Fruit fly (Drosophila melanogaster) whole organism, embryonic: ENCODE results near the gene jv.

Experiments used
- Aef1 ChIP-seq: fragments of 200-800 bp; sonication (Bioruptor generic); IDR thresholded peaks from 3 replicates; pipeline ENCODE4 v1.3.6; 2022; ENCODE audit warnings: missing biosample characterization, missing genetic modification characterization
- Atf-2 ChIP-seq: fragments of 200-800 bp; sonication (Bioruptor generic); optimal IDR thresholded peaks from 2 replicates; lab custom pipeline; 2016; ENCODE audit warnings: missing biosample characterization, missing genetic modification characterization
- BtbVII ChIP-seq: fragments of 200-800 bp; sonication (Bioruptor generic); optimal IDR thresholded peaks from 3 replicates; lab custom pipeline; 2017; ENCODE audit warnings: missing biosample characterization, mild to moderate bottlenecking, missing genetic modification characterization
- CG10654 ChIP-seq: fragments of 200-800 bp; sonication (Bioruptor generic); optimal IDR thresholded peaks from 2 replicates; lab custom pipeline; 2016; ENCODE audit warnings: missing biosample characterization, missing genetic modification characterization
- CG11504 ChIP-seq: fragments of 200-800 bp; sonication (Bioruptor generic); optimal IDR thresholded peaks from 3 replicates; lab custom pipeline; 2019; ENCODE audit warnings: missing biosample characterization, mild to moderate bottlenecking, missing genetic modification characterization, moderate library complexity
- CG12299 ChIP-seq: fragments of 200-800 bp; sonication (Bioruptor generic); optimal IDR thresholded peaks from 2 replicates; lab custom pipeline; 2018; ENCODE audit warnings: missing biosample characterization, mild to moderate bottlenecking, missing genetic modification characterization
- CG13287 ChIP-seq: fragments of 200-800 bp; sonication (Bioruptor generic); IDR thresholded peaks from 2 replicates; pipeline ENCODE4 v1.3.6; 2022; ENCODE audit warnings: missing biosample characterization, missing genetic modification characterization; ENCODE audit not compliant: partially characterized antibody
- CG15073 ChIP-seq: fragments of 200-800 bp; sonication (Bioruptor generic); optimal IDR thresholded peaks from 2 replicates; lab custom pipeline; 2016; ENCODE audit warnings: missing biosample characterization, missing genetic modification characterization
- CG1529 ChIP-seq: fragments of 200-800 bp; sonication (Bioruptor generic); optimal IDR thresholded peaks from 3 replicates; lab custom pipeline; 2018; ENCODE audit warnings: missing biosample characterization, missing genetic modification characterization
- CG1602 ChIP-seq: fragments of 200-800 bp; sonication (Bioruptor generic); optimal IDR thresholded peaks from 3 replicates; lab custom pipeline; 2016; ENCODE audit warnings: missing biosample characterization, missing genetic modification characterization
- CG16863 ChIP-seq: fragments of 200-800 bp; sonication (Bioruptor generic); optimal IDR thresholded peaks from 3 replicates; lab custom pipeline; 2016; ENCODE audit warnings: missing biosample characterization, missing genetic modification characterization
- CG17385 ChIP-seq: fragments of 200-800 bp; sonication (Bioruptor generic); optimal IDR thresholded peaks from 3 replicates; lab custom pipeline; 2018; ENCODE audit warnings: missing biosample characterization, mild to moderate bottlenecking, missing genetic modification characterization
- CG17912 ChIP-seq: fragments of 200-800 bp; sonication (Bioruptor generic); optimal IDR thresholded peaks from 2 replicates; lab custom pipeline; 2018; ENCODE audit warnings: missing biosample characterization, mild to moderate bottlenecking, missing genetic modification characterization
- CG18599 ChIP-seq: fragments of 200-800 bp; sonication (Bioruptor generic); optimal IDR thresholded peaks from 3 replicates; lab custom pipeline; 2017; ENCODE audit warnings: missing biosample characterization, missing genetic modification characterization, mild to moderate bottlenecking, moderate library complexity, missing genetic modification reagents
- CG2129 ChIP-seq: fragments of 200-800 bp; sonication (Bioruptor generic); IDR thresholded peaks from 2 replicates; pipeline ENCODE4 v1.3.6; 2022; ENCODE audit warnings: missing biosample characterization, missing genetic modification characterization; ENCODE audit not compliant: partially characterized antibody
- CG2678 ChIP-seq: fragments of 200-800 bp; sonication (Bioruptor generic); optimal IDR thresholded peaks from 3 replicates; lab custom pipeline; 2019; ENCODE audit warnings: missing biosample characterization, mild to moderate bottlenecking, missing genetic modification characterization, moderate library complexity
- CG3281 ChIP-seq: fragments of 200-800 bp; sonication (Bioruptor generic); optimal IDR thresholded peaks from 3 replicates; lab custom pipeline; 2017; ENCODE audit warnings: missing biosample characterization, mild to moderate bottlenecking, missing genetic modification characterization
- CG4360 ChIP-seq: fragments of 200-800 bp; sonication (Bioruptor generic); IDR thresholded peaks from 2 replicates; pipeline ENCODE4 v1.3.6; 2022; ENCODE audit warnings: missing biosample characterization, missing genetic modification characterization
- CG4820 ChIP-seq: fragments of 200-800 bp; sonication (Bioruptor generic); optimal IDR thresholded peaks from 3 replicates; lab custom pipeline; 2016; ENCODE audit warnings: missing biosample characterization, missing genetic modification characterization
- CG5245 ChIP-seq: fragments of 200-800 bp; sonication (Bioruptor generic); optimal IDR thresholded peaks from 3 replicates; lab custom pipeline; 2016; ENCODE audit warnings: missing biosample characterization, missing genetic modification characterization
- CG5953 ChIP-seq: fragments of 200-800 bp; sonication (Bioruptor generic); IDR thresholded peaks from 2 replicates; pipeline ENCODE4 v1.3.6; 2022; ENCODE audit warnings: missing biosample characterization, missing genetic modification characterization
- CG6654 ChIP-seq: fragments of 200-800 bp; sonication (Bioruptor generic); optimal IDR thresholded peaks from 2 replicates; lab custom pipeline; 2017; ENCODE audit warnings: missing biosample characterization, mild to moderate bottlenecking, missing genetic modification characterization
- CG7745 ChIP-seq: fragments of 200-800 bp; sonication (Bioruptor generic); optimal IDR thresholded peaks from 2 replicates; lab custom pipeline; 2018; ENCODE audit warnings: missing biosample characterization, mild to moderate bottlenecking, missing genetic modification characterization, moderate library complexity
- CG7987 ChIP-seq: fragments of 200-800 bp; sonication (Bioruptor generic); optimal IDR thresholded peaks from 2 replicates; lab custom pipeline; 2018; ENCODE audit warnings: missing biosample characterization, mild to moderate bottlenecking, missing genetic modification characterization, moderate library complexity
- CG9215 ChIP-seq: fragments of 200-800 bp; sonication (Bioruptor generic); IDR thresholded peaks from 2 replicates; pipeline ENCODE4 v1.3.6; 2022; ENCODE audit warnings: missing biosample characterization, missing genetic modification characterization
- CG9609 ChIP-seq: fragments of 200-800 bp; sonication (Bioruptor generic); optimal IDR thresholded peaks from 3 replicates; lab custom pipeline; 2016; ENCODE audit warnings: missing biosample characterization, missing genetic modification characterization
- ERR ChIP-seq: fragments of 200-800 bp; sonication (Bioruptor generic); optimal IDR thresholded peaks from 2 replicates; lab custom pipeline; 2016; ENCODE audit warnings: missing biosample characterization, missing genetic modification characterization
- H2.0 ChIP-seq: fragments of 200-800 bp; sonication (Bioruptor generic); IDR thresholded peaks from 2 replicates; pipeline ENCODE4 v1.3.6; 2022; ENCODE audit warnings: missing biosample characterization, missing genetic modification characterization
- MBD-R2 ChIP-seq: fragments of 200-800 bp; sonication (Bioruptor generic); IDR thresholded peaks from 2 replicates; pipeline ENCODE4 v1.3.6; 2022; ENCODE audit warnings: missing biosample characterization, missing genetic modification characterization
- MTF-1 ChIP-seq: fragments of 200-800 bp; sonication (Bioruptor generic); optimal IDR thresholded peaks from 2 replicates; lab custom pipeline; 2018; ENCODE audit warnings: missing biosample characterization, mild to moderate bottlenecking, missing genetic modification characterization, borderline replicate concordance
- Nf-YA ChIP-seq: fragments of 200-800 bp; sonication (Bioruptor generic); IDR thresholded peaks from 2 replicates; pipeline ENCODE4 v1.3.6; 2022; ENCODE audit warnings: missing biosample characterization, missing genetic modification characterization
- Spps ChIP-seq: fragments of 200-800 bp; sonication (Bioruptor generic); optimal IDR thresholded peaks from 2 replicates; lab custom pipeline; 2018; ENCODE audit warnings: missing biosample characterization, mild to moderate bottlenecking, missing genetic modification characterization
- Tbp ChIP-seq: fragments of >200 bp; optimal IDR thresholded peaks from 2 replicates; lab custom pipeline; 2018; ENCODE audit warnings: missing biosample characterization, missing genetic modification characterization
- al ChIP-seq: fragments of 200-800 bp; sonication (Bioruptor generic); IDR thresholded peaks from 2 replicates; pipeline ENCODE4 v1.3.6; 2022; ENCODE audit warnings: missing biosample characterization, missing genetic modification characterization
- aop ChIP-seq: fragments of 200-800 bp; sonication (Bioruptor generic); IDR thresholded peaks from 2 replicates; pipeline ENCODE4 v1.3.6; 2022; ENCODE audit warnings: missing biosample characterization, missing genetic modification characterization
- ara ChIP-seq: fragments of 200-800 bp; sonication (Bioruptor generic); IDR thresholded peaks from 2 replicates; pipeline ENCODE4 v1.3.6; 2022; ENCODE audit warnings: missing biosample characterization, missing genetic modification characterization
- bsh ChIP-seq, 2 experiments: fragments of 200-800 bp; sonication (Bioruptor generic); optimal IDR thresholded peaks; 2 replicates each; lab custom pipeline; 2017 to 2018; ENCODE audit warnings: mild to moderate bottlenecking in 2 of 2, missing biosample characterization in 2 of 2, missing genetic modification characterization in 2 of 2, moderate library complexity in 1 of 2
- fd3F ChIP-seq: fragments of 200-800 bp; sonication (Bioruptor generic); optimal IDR thresholded peaks from 2 replicates; lab custom pipeline; 2018; ENCODE audit warnings: missing biosample characterization, mild to moderate bottlenecking, missing genetic modification characterization, moderate library complexity
- grau ChIP-seq: fragments of 200-800 bp; optimal IDR thresholded peaks from 3 replicates; lab custom pipeline; 2019; ENCODE audit warnings: missing biosample characterization, mild to moderate bottlenecking, missing genetic modification characterization, moderate library complexity
- klu ChIP-seq: fragments of 200-800 bp; sonication (Bioruptor generic); IDR thresholded peaks from 2 replicates; pipeline ENCODE4 v1.3.6; 2022; ENCODE audit warnings: missing biosample characterization, missing genetic modification characterization
- lbe ChIP-seq: fragments of 200-800 bp; sonication (Bioruptor generic); optimal IDR thresholded peaks from 2 replicates; lab custom pipeline; 2016; ENCODE audit warnings: missing biosample characterization, mild to moderate bottlenecking, missing genetic modification characterization
- otp ChIP-seq: fragments of 200-800 bp; sonication (Bioruptor generic); IDR thresholded peaks from 3 replicates; pipeline ENCODE4, ENCODE4 v1.3.6; 2022; ENCODE audit warnings: missing biosample characterization, missing genetic modification characterization
- pnt ChIP-seq: fragments of 200-800 bp; sonication (Bioruptor generic); optimal IDR thresholded peaks from 3 replicates; lab custom pipeline; 2016; ENCODE audit warnings: missing biosample characterization, missing genetic modification characterization
- pum ChIP-seq: fragments of 200-800 bp; sonication (Bioruptor generic); optimal IDR thresholded peaks from 2 replicates; lab custom pipeline; 2016; ENCODE audit warnings: missing biosample characterization, missing genetic modification characterization
- sens-2 ChIP-seq: fragments of 200-800 bp; sonication (Bioruptor generic); IDR thresholded peaks from 2 replicates; pipeline ENCODE4 v1.3.6; 2022; ENCODE audit warnings: missing biosample characterization, missing genetic modification characterization
- sisA ChIP-seq: fragments of 200-800 bp; sonication (Bioruptor generic); IDR thresholded peaks from 2 replicates; pipeline ENCODE4 v1.3.6; 2022; ENCODE audit warnings: missing biosample characterization, missing genetic modification characterization
- slp2 ChIP-seq: fragments of 200-800 bp; sonication (Bioruptor generic); optimal IDR thresholded peaks from 2 replicates; lab custom pipeline; 2016; ENCODE audit warnings: missing biosample characterization, missing genetic modification characterization
- sob ChIP-seq: fragments of 200-800 bp; sonication (Bioruptor generic); IDR thresholded peaks from 2 replicates; pipeline ENCODE4 v1.3.6; 2022; ENCODE audit warnings: missing biosample characterization, missing genetic modification characterization
- stc ChIP-seq: fragments of 200-800 bp; sonication (Bioruptor generic); IDR thresholded peaks from 2 replicates; pipeline ENCODE4 v1.3.6; 2022; ENCODE audit warnings: missing biosample characterization, missing genetic modification characterization
- tin ChIP-seq: fragments of 200-800 bp; sonication (Bioruptor generic); optimal IDR thresholded peaks from 3 replicates; lab custom pipeline; 2016; ENCODE audit warnings: missing biosample characterization, missing genetic modification characterization
- unc-4 ChIP-seq: fragments of 200-800 bp; sonication (Bioruptor generic); IDR thresholded peaks from 2 replicates; pipeline ENCODE4 v1.3.6; 2022; ENCODE audit warnings: missing biosample characterization, missing genetic modification characterization; ENCODE audit not compliant: partially characterized antibody

jv gene

DNA sequence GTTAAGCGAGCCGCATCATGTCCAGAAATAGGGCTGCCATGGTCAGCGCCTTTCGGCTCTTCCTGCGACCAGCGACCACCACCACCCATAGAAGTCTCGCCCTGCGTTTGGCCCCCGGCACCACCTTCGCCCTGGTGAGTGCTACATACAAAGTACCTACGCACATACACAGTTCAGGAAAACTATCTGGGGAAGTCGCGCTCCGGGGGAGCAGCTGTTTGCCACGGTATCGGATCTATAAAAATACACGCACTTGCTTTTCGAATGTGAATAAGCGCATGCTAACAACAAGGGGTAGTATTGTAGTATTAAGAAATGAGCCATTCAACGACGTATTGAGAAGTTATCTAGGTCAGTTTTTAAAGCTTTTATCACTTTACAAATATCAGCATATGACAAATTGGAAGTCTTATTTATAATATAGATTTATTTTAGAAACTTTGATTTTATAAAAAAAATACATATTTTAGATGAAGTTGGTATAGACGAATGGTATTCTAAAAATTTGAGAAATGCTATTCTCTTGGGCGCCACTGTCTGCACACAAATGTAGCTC lies 37.4 kb downstream of the jv start (continued):
- 0 out of 3 replicates have a peak, but pooled peaks have one; percentile 26 for TF ChIP-seq Aef1 (GFP tag; lab: Robert Waterston, UW)
- TF ChIP-seq CG4360 (GFP tag; lab: Robert Waterston, UW), result no peak
- TF ChIP-seq CG7745, result no peak
- TF ChIP-seq CG17385 (GFP tag; lab: Kevin White, UChicago), result peak; percentile 66
- TF ChIP-seq bsh (GFP tag; optimal IDR thresholded peaks at IDR 0.05; lab: Kevin White, UChicago), result peak; percentile 38 to 73
- TF ChIP-seq CG12299 (tag; lab: Kevin White, UChicago), result no peak
- no peak for TF ChIP-seq Spps
- TF ChIP-seq CG11504 (tag; lab: Kevin White, UChicago), result peak; percentile 81
- peak; percentile 51 for TF ChIP-seq CG1602 (GFP tag; lab: Kevin White, UChicago)
- TF ChIP-seq MTF-1, result no peak
- peak; percentile 40 for TF ChIP-seq CG10654 (GFP tag; lab: Kevin White, UChicago)
- TF ChIP-seq ara (GFP tag; lab: Robert Waterston, UW), result no peak
- 0 out of 3 replicates have a peak, but pooled peaks have one; percentile 15 for TF ChIP-seq otp (GFP tag; lab: Robert Waterston, UW)
- TF ChIP-seq klu (GFP tag; lab: Robert Waterston, UW), result no peak
- TF ChIP-seq sens-2 (GFP tag; lab: Robert Waterston, UW), result no peak
- TF ChIP-seq CG5953 (GFP tag; lab: Robert Waterston, UW), result no peak
- TF ChIP-seq CG18599 (GFP tag; lab: Kevin White, UChicago), result peak; percentile 74
- peak; percentile 44 for TF ChIP-seq CG1529 (GFP tag; lab: Kevin White, UChicago)
- TF ChIP-seq lbe (GFP tag; lab: Kevin White, UChicago), result no peak
- TF ChIP-seq CG5245 (GFP tag; lab: Kevin White, UChicago), result no peak
- TF ChIP-seq CG2129, result no peak
- no peak for TF ChIP-seq sob (GFP tag; lab: Robert Waterston, UW)
- TF ChIP-seq CG16863, result no peak
- no peak; the same call in 1 of the 2 replicates for TF ChIP-seq H2.0 (GFP tag; lab: Robert Waterston, UW)
- TF ChIP-seq grau (tag; lab: Kevin White, UChicago), result peak; percentile 71
- peak; percentile 50; the same call in 1 of the 2 replicates for TF ChIP-seq aop (GFP tag; lab: Robert Waterston, UW)
- peak; percentile 65 for TF ChIP-seq CG3281 (GFP tag; lab: Kevin White, UChicago)
- no peak for TF ChIP-seq CG4820 (GFP tag; lab: Kevin White, UChicago)
- no peak for TF ChIP-seq slp2 (GFP tag; lab: Kevin White, UChicago)
- no peak for TF ChIP-seq MBD-R2 (GFP tag; lab: Robert Waterston, UW)
- no peak for TF ChIP-seq CG15073 (GFP tag; lab: Kevin White, UChicago)
- peak; percentile 18 for TF ChIP-seq tin (GFP tag; lab: Kevin White, UChicago)
- TF ChIP-seq pnt (GFP tag; lab: Kevin White, UChicago), result no peak
- no peak for TF ChIP-seq ERR (GFP tag; lab: Kevin White, UChicago)
- TF ChIP-seq CG7987 (GFP tag; lab: Kevin White, UChicago), result no peak
- peak; percentile 18 for TF ChIP-seq fd3F (GFP tag; lab: Kevin White, UChicago)
- no peak for TF ChIP-seq CG9609 (GFP tag; lab: Kevin White, UChicago)
- TF ChIP-seq CG6654 (GFP tag; lab: Kevin White, UChicago), result no peak
- TF ChIP-seq Tbp (GFP tag; lab: Kevin White, UChicago), result no peak
- no peak for TF ChIP-seq unc-4 (GFP tag; lab: Robert Waterston, UW)
- no peak for TF ChIP-seq CG9215
- TF ChIP-seq al (GFP tag; lab: Robert Waterston, UW), result no peak
- no peak for TF ChIP-seq Nf-YA (GFP tag; lab: Robert Waterston, UW)
- no peak for TF ChIP-seq Atf-2 (GFP tag; lab: Kevin White, UChicago)
- TF ChIP-seq CG17912 (GFP tag; lab: Kevin White, UChicago), result no peak
- peak; percentile 49 for TF ChIP-seq BtbVII (GFP tag; lab: Kevin White, UChicago)
- peak; percentile 62; the same call in 1 of the 2 replicates for TF ChIP-seq stc (GFP tag; lab: Robert Waterston, UW)
- peak; percentile 80 for TF ChIP-seq CG2678 (tag; lab: Kevin White, UChicago)
- no peak for TF ChIP-seq CG13287
- TF ChIP-seq pum (GFP tag; lab: Kevin White, UChicago), result no peak
- peak; percentile 7; the same call in 1 of the 2 replicates for TF ChIP-seq sisA (GFP tag; lab: Robert Waterston, UW)
